Worm (Caenorhabditis elegans): ENCODE measurements around the gene F13E9.12.

DNA sequence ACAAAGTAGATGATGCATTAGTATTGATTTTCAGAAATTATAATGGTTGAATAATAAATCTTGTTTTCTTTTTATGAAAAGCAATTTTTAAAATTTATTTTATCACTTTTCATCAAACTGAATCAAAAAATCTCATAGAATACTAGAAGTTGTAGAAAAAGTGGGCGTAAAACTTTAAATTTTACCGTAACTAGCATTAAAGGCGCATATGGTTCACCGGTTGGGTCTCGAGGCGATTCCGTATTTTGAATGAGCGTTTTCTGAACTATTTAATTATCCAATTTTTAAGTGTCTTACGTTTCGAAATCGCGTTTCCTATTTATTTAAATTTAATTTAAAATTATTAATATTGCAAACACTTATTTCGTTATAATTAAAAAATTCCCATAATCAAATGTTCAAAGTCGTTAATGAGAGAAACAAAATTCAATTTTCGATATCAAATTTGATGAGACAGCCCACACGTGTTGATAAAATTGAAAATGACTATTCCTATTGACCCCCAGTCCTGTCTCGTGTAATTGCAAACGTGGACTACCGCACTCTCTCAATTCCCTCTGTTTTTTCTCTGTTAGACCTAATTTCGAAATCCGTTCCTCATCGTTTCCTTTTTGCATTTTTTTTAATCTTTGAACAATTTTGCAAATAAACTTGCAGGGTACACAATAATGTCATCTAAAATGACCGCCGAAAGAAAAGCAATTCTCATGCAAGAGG lies 16.0 kb downstream of the F13E9.12 start, which contains the start of the genes T11G6.2 and hars-1:
- TF ChIP-seq fos-1 (tag; optimal IDR thresholded peaks at IDR 0.05): peak; percentile 88
- no peak for TF ChIP-seq nhr-77 (tag; optimal IDR thresholded peaks at IDR 0.05)
- TF ChIP-seq nhr-11 (tag; optimal IDR thresholded peaks at IDR 0.05): no peak
- no peak for TF ChIP-seq ama-1 (optimal IDR thresholded peaks at IDR 0.05)
- TF ChIP-seq mdl-1 (tag; optimal IDR thresholded peaks at IDR 0.05): no peak
- TF ChIP-seq ceh-16 (tag; optimal IDR thresholded peaks at IDR 0.05): no peak
- TF ChIP-seq egl-27 (tag; optimal IDR thresholded peaks at IDR 0.05): no peak
- no peak for TF ChIP-seq elt-1 (tag; optimal IDR thresholded peaks at IDR 0.05)
- no peak for TF ChIP-seq nhr-237 (tag; optimal IDR thresholded peaks at IDR 0.05)
- TF ChIP-seq elt-3 (tag; optimal IDR thresholded peaks at IDR 0.05): no peak
- peak; percentile 47 for TF ChIP-seq unc-55 (GFP tag; optimal IDR thresholded peaks at IDR 0.05)
- no peak for TF ChIP-seq lin-13 (GFP tag; optimal IDR thresholded peaks at IDR 0.05)
- TF ChIP-seq ceh-82 (tag; optimal IDR thresholded peaks at IDR 0.05): no peak
